Worm (Caenorhabditis elegans) whole organism, L3 larva: ENCODE results near the gene mlc-6.
A peak's percentile ranks its signal among the peaks of the same experiment; 100 is the strongest.

Source experiments
- ZK546.5 ChIP-seq: sonication (generic microtip); optimal IDR thresholded peaks from 2 replicates; lab custom pipeline; 2017; ENCODE audit warnings: missing biosample characterization, missing genetic modification characterization
- aly-2 ChIP-seq: fragments of 150-350 bp; optimal IDR thresholded peaks from 2 replicates; lab custom pipeline; 2014; ENCODE audit warnings: missing biosample characterization, missing genetic modification characterization
- ama-1 ChIP-seq: fragments of 150-350 bp; optimal IDR thresholded peaks from 2 replicates; lab custom pipeline; 2018
- ceh-16 ChIP-seq: sonication (generic microtip); optimal IDR thresholded peaks from 2 replicates; lab custom pipeline; 2017; ENCODE audit warnings: missing biosample characterization, missing genetic modification characterization
- ceh-28 ChIP-seq: fragments of 150-350 bp; optimal IDR thresholded peaks from 2 replicates; lab custom pipeline; 2014; ENCODE audit warnings: missing biosample characterization, missing genetic modification reagents, missing genetic modification characterization
- ceh-9 ChIP-seq: sonication (generic microtip); optimal IDR thresholded peaks from 2 replicates; lab custom pipeline; 2018; ENCODE audit warnings: missing biosample characterization, missing genetic modification characterization
- egl-27 ChIP-seq: sonication (generic microtip); optimal IDR thresholded peaks from 4 replicates; lab custom pipeline; 2017; ENCODE audit warnings: missing biosample characterization, missing genetic modification reagents, missing genetic modification characterization
- egl-5 ChIP-seq: fragments of 150-350 bp; optimal IDR thresholded peaks from 2 replicates; lab custom pipeline; 2017; ENCODE audit warnings: missing biosample characterization, missing genetic modification reagents, missing genetic modification characterization, inconsistent platforms
- elt-2 ChIP-seq: sonication (generic microtip); optimal IDR thresholded peaks from 2 replicates; lab custom pipeline; 2016; ENCODE audit warnings: missing genetic modification reagents, mild to moderate bottlenecking, missing genetic modification characterization, missing compliant biosample characterization
- eor-1 ChIP-seq, 2 experiments: fragments of 150-350 bp; optimal IDR thresholded peaks; 2 replicates each; lab custom pipeline; 2014 to 2018; ENCODE audit warnings: missing biosample characterization in 2 of 2, missing genetic modification characterization in 2 of 2
- fkh-10 ChIP-seq: sonication (generic microtip); optimal IDR thresholded peaks from 2 replicates; lab custom pipeline; 2017; ENCODE audit warnings: missing biosample characterization, missing genetic modification reagents, missing genetic modification characterization
- fos-1 ChIP-seq: fragments of 150-350 bp; optimal IDR thresholded peaks from 2 replicates; lab custom pipeline; 2014; ENCODE audit warnings: missing biosample characterization, missing genetic modification characterization
- hmg-11 ChIP-seq: sonication (generic microtip); optimal IDR thresholded peaks from 2 replicates; lab custom pipeline; 2016; ENCODE audit warnings: missing genetic modification characterization, missing compliant biosample characterization
- jun-1 ChIP-seq: fragments of 150-350 bp; optimal IDR thresholded peaks from 2 replicates; lab custom pipeline; 2014; ENCODE audit warnings: missing biosample characterization, missing genetic modification reagents, missing genetic modification characterization
- lin-15B ChIP-seq: fragments of 150-350 bp; optimal IDR thresholded peaks from 2 replicates; lab custom pipeline; 2014; ENCODE audit warnings: missing biosample characterization, missing genetic modification characterization
- lsy-12 ChIP-seq: sonication (generic microtip); optimal IDR thresholded peaks from 2 replicates; lab custom pipeline; 2016; ENCODE audit warnings: mild to moderate bottlenecking, missing genetic modification characterization, missing compliant biosample characterization
- mdl-1 ChIP-seq: fragments of 150-350 bp; optimal IDR thresholded peaks from 2 replicates; lab custom pipeline; 2014; ENCODE audit warnings: missing biosample characterization, missing genetic modification characterization
- mml-1 ChIP-seq: fragments of 150-350 bp; sonication (generic microtip); optimal IDR thresholded peaks from 3 replicates; lab custom pipeline; 2014; ENCODE audit warnings: missing biosample characterization, missing genetic modification characterization
- nfya-1 ChIP-seq: sonication (generic microtip); optimal IDR thresholded peaks from 2 replicates; lab custom pipeline; 2017; ENCODE audit warnings: missing genetic modification characterization, mild to moderate bottlenecking, missing compliant biosample characterization, antibody characterized with exemption, moderate library complexity; ENCODE audit not compliant: insufficient read depth
- nhr-11 ChIP-seq: fragments of 150-350 bp; optimal IDR thresholded peaks from 2 replicates; lab custom pipeline; 2014; ENCODE audit warnings: missing biosample characterization, missing genetic modification characterization
- nhr-23 ChIP-seq: fragments of 150-350 bp; optimal IDR thresholded peaks from 2 replicates; lab custom pipeline; 2014; ENCODE audit warnings: missing biosample characterization, missing genetic modification reagents, missing genetic modification characterization
- nhr-43 ChIP-seq: sonication (generic microtip); optimal IDR thresholded peaks from 2 replicates; lab custom pipeline; 2016; ENCODE audit warnings: mild to moderate bottlenecking, missing genetic modification characterization, missing compliant biosample characterization; ENCODE audit not compliant: poor library complexity, severe bottlenecking
- nhr-67 ChIP-seq: fragments of 150-350 bp; optimal IDR thresholded peaks from 2 replicates; lab custom pipeline; 2014; ENCODE audit warnings: missing biosample characterization, missing genetic modification characterization
- nhr-76 ChIP-seq: fragments of 150-350 bp; sonication (generic microtip); optimal IDR thresholded peaks from 5 replicates; lab custom pipeline; 2014; ENCODE audit warnings: missing biosample characterization, missing genetic modification characterization
- pha-4 ChIP-seq: fragments of 150-350 bp; optimal IDR thresholded peaks from 2 replicates; lab custom pipeline; 2014; ENCODE audit warnings: missing biosample characterization, missing genetic modification reagents, missing genetic modification characterization
- pqm-1 ChIP-seq: fragments of 150-350 bp; optimal IDR thresholded peaks from 2 replicates; lab custom pipeline; 2017; ENCODE audit warnings: missing biosample characterization, missing genetic modification characterization, inconsistent platforms
- sea-2 ChIP-seq: fragments of 150-350 bp; sonication (generic microtip); optimal IDR thresholded peaks from 4 replicates; lab custom pipeline; 2014; ENCODE audit warnings: missing biosample characterization, missing genetic modification reagents, missing genetic modification characterization
- skn-1 ChIP-seq: fragments of 150-350 bp; optimal IDR thresholded peaks from 2 replicates; lab custom pipeline; 2014; ENCODE audit warnings: missing biosample characterization, missing genetic modification characterization
- snpc-4 ChIP-seq: fragments of 150-350 bp; optimal IDR thresholded peaks from 2 replicates; lab custom pipeline; 2014; ENCODE audit warnings: missing biosample characterization, missing genetic modification characterization
- tbx-2 ChIP-seq: sonication (generic microtip); optimal IDR thresholded peaks from 2 replicates; lab custom pipeline; 2016; ENCODE audit warnings: mild to moderate bottlenecking, missing genetic modification characterization, missing compliant biosample characterization
- unc-62 ChIP-seq: fragments of 150-350 bp; sonication (generic microtip); optimal IDR thresholded peaks from 4 replicates; lab custom pipeline; 2014; ENCODE audit warnings: missing biosample characterization, missing genetic modification reagents, missing genetic modification characterization
- zag-1 ChIP-seq: fragments of 150-350 bp; optimal IDR thresholded peaks from 2 replicates; lab custom pipeline; 2014; ENCODE audit warnings: missing biosample characterization, missing genetic modification characterization
- ztf-4 ChIP-seq: fragments of 150-350 bp; optimal IDR thresholded peaks from 2 replicates; lab custom pipeline; 2014; ENCODE audit warnings: missing biosample characterization, missing genetic modification characterization

The mlc-6 gene

DNA sequence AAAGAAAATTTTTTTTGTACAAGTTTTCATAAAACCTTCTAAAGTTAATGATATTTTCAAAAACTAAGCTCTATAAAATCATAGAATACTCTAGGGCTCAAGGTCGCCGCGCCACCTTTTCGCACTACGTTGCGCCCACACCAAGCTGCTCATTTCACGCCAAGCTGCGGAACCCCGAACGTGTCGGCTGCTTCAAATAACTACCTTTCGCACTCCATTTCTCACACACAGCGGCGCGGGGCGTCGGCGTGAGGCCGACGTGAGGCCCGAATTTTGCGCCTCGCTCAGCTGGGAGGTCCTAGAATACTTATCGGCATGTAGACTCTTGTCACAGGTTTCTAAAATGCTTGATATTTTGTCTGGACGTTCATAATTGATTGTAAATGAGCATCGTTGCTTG, 14.4 kb downstream of the mlc-6 start:
- no peak for TF ChIP-seq ceh-9 (tag; lab: Kevin White, UChicago)
- TF ChIP-seq ztf-4 (tag; lab: Kevin White, UChicago), result no peak
- no peak for TF ChIP-seq tbx-2 (tag; lab: Kevin White, UChicago)
- no peak for TF ChIP-seq pqm-1 (tag; lab: Kevin White, UChicago)
- no peak for TF ChIP-seq unc-62 (GFP tag; lab: Kevin White, UChicago)
- no peak for TF ChIP-seq egl-27
- TF ChIP-seq ZK546.5 (tag; lab: Kevin White, UChicago), result no peak
- no peak for TF ChIP-seq lsy-12 (tag; lab: Kevin White, UChicago)
- TF ChIP-seq ama-1, result no peak
- TF ChIP-seq eor-1 (tag; optimal IDR thresholded peaks at IDR 0.05; lab: Kevin White, UChicago), result no peak
- no peak for TF ChIP-seq fkh-10 (GFP tag; lab: Kevin White, UChicago)
- no peak for TF ChIP-seq ceh-28 (tag; lab: Kevin White, UChicago)
- TF ChIP-seq skn-1 (tag; lab: Kevin White, UChicago), result no peak
- no peak for TF ChIP-seq snpc-4 (tag; lab: Kevin White, UChicago)
- TF ChIP-seq ceh-16, result no peak
- TF ChIP-seq aly-2, result no peak
- no peak for TF ChIP-seq fos-1
- no peak for TF ChIP-seq nhr-23 (tag; lab: Kevin White, UChicago)
- no peak for TF ChIP-seq elt-2 (tag; lab: Kevin White, UChicago)

DNA sequence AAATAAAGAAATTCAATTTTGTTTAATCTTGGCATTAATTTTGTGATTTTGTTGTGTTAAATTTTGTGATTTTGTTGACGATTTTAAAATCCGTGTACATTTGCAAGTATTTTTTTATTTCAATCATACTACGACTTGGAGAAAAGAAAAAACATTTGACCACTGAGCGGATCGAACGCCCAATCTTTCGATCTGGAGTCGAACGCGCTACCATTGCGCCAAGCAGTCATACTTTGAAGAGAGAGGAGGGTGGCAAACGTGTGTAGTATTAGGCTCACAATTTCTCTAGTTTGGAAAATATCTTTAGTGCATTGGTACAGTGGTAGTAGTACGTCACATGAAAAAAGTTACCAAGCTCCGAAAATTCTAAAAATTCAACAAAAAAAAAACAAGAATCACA, 17.7 kb downstream of the mlc-6 start:
- TF ChIP-seq ZK546.5 (tag; lab: Kevin White, UChicago) (no peak), lin-15B (no peak), nfya-1 (no peak), hmg-11 (tag; lab: Kevin White, UChicago) (peak; percentile 58), egl-5 (tag; lab: Kevin White, UChicago) (no peak), nhr-43 (tag; lab: Kevin White, UChicago) (peak; percentile 58), elt-2 (tag; lab: Kevin White, UChicago) (peak; percentile 18), mdl-1 (tag; lab: Kevin White, UChicago) (no peak), nhr-76 (tag; lab: Kevin White, UChicago) (no peak), zag-1 (tag; lab: Kevin White, UChicago) (no peak), eor-1 (tag; optimal IDR thresholded peaks at IDR 0.05; lab: Kevin White, UChicago) (no peak), tbx-2 (tag; lab: Kevin White, UChicago) (no peak), ceh-9 (tag; lab: Kevin White, UChicago) (no peak), skn-1 (tag; lab: Kevin White, UChicago) (no peak), aly-2 (no peak)

DNA sequence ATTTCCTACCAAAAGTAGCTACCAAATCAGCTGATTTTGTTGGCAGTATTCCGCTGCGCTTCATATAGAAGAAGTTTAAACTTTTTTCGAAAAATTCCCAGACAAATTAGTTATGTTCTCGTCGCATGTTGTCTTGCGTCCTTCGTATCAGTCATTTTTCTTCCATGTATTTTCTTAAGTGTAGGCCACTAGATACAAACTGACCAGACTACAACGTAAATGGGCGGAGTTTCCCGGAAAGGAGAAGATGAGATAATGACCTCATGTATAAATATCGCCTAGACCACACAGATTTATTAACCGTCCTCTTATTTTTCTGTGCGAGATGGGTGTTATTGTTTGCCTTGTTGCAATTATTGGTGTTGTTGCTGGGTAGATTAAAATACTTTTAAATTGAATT, 21.1 kb downstream of the mlc-6 start, which contains the start of gene cyp-13B2:
cyp-13B2 (plus strand) TSS at position 301 of the 400 bp plus-strand sequence.
- TF ChIP-seq mml-1 (tag; lab: Kevin White, UChicago), result no peak
- TF ChIP-seq mdl-1 (tag; lab: Kevin White, UChicago), result no peak
- no peak for TF ChIP-seq zag-1 (tag; lab: Kevin White, UChicago)
- TF ChIP-seq elt-2 (tag; lab: Kevin White, UChicago), result no peak
- TF ChIP-seq ceh-9 (tag; lab: Kevin White, UChicago), result no peak
- no peak for TF ChIP-seq nhr-76 (tag; lab: Kevin White, UChicago)

DNA sequence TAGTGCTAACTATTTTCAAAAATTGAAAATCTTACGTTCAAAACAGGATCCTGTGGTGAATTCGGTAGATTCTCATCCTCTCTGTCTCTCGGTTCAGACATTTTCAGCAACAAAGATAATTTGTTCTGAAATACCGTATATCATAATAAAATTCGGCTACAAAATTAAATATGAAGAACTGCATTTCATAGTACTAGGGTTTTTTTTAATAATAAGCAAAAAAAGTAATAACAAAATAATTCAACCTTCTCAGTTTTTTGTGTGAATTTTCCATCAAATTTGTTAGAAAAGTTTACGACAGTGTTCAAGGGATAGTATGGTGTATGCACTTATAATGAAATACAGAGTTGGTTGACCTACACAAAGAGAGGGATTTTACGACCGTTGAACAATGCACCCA, 23.3 kb downstream of the mlc-6 start, which contains the start of gene K06G5.3:
K06G5.3 (minus strand) TSS at position 101 of the 400 bp plus-strand sequence.
- TF ChIP-seq nhr-11 (no peak), skn-1 (tag; lab: Kevin White, UChicago) (no peak), nhr-67 (tag; lab: Kevin White, UChicago) (no peak), sea-2 (GFP tag; lab: Kevin White, UChicago) (no peak)
- TF ChIP-seq, all 47 proteins: peak for 0

DNA sequence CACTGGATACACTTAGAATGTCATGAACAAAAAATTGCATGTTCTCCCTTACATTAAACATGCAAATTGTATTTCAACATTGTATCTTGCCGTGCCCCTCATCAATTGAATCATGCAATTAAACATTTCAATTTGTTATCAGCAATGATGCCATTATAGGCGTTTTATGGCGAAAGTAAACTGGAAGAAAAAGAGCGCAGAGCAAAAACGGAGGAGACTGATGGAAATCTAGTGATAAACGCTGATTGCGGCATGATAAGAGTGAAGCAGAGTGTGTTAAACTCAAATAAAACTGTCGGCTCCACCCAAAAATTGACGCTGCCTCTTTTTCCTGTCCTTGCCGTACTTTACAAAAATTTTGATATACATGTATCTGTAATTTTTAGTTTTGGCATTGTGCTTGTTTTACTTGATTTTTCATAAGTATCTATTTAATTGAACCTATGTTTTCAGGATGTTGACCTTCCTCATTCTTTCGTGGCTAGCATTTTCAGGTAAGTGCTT, 31.8 kb downstream of the mlc-6 start, which contains the start of gene K06G5.1:
K06G5.1 (plus strand) TSS at position 454 of the 504 bp plus-strand sequence.
- TF ChIP-seq aly-2 (no peak), elt-2 (tag; lab: Kevin White, UChicago) (peak; percentile 99), pha-4 (peak; percentile 64), jun-1 (tag; lab: Kevin White, UChicago) (peak; percentile 72), pqm-1 (tag; lab: Kevin White, UChicago) (peak; percentile 99)
